Worm (Caenorhabditis elegans) whole organism, young adult: ENCODE results near the gene vab-23.

ENCODE experiments used
- B0035.1 ChIP-seq: sonication (generic microtip); optimal IDR thresholded peaks from 2 replicates; lab custom pipeline; 2016; ENCODE audit warnings: missing genetic modification characterization, mild to moderate bottlenecking, missing compliant biosample characterization, missing genotype, missing genetic modification reagents
- F10E7.11 ChIP-seq: sonication (generic microtip); optimal IDR thresholded peaks from 2 replicates; lab custom pipeline; 2017; ENCODE audit warnings: mild to moderate bottlenecking, missing genetic modification characterization, moderate library complexity, missing compliant biosample characterization
- F22D6.2 ChIP-seq: sonication (generic microtip); optimal IDR thresholded peaks from 2 replicates; lab custom pipeline; 2016; ENCODE audit warnings: mild to moderate bottlenecking, missing genetic modification characterization, missing compliant biosample characterization
- F33H1.4 ChIP-seq: fragments of 200-800 bp; sonication (Bioruptor generic); IDR thresholded peaks from 2 replicates; pipeline ENCODE4 v1.3.6; 2022; ENCODE audit warnings: missing genetic modification reagents, missing genetic modification characterization, missing compliant biosample characterization
- F39B2.1 ChIP-seq: fragments of 200-800 bp; sonication (Bioruptor generic); IDR thresholded peaks from 2 replicates; pipeline ENCODE4 v1.3.6; 2022; ENCODE audit warnings: missing genetic modification reagents, missing genetic modification characterization, missing compliant biosample characterization
- K11D2.4 ChIP-seq: fragments of 200-800 bp; sonication (Bioruptor generic); IDR thresholded peaks from 2 replicates; pipeline ENCODE4 v1.3.6; 2022; ENCODE audit warnings: missing genetic modification reagents, missing genetic modification characterization, missing compliant biosample characterization
- K12H6.12 ChIP-seq: fragments of 200-800 bp; sonication (Bioruptor generic); optimal IDR thresholded peaks from 2 replicates; lab custom pipeline; 2018; ENCODE audit warnings: mild to moderate bottlenecking, missing genetic modification characterization, missing compliant biosample characterization
- Y53G8AR.9 ChIP-seq: fragments of 200-800 bp; sonication (Bioruptor generic); conservative IDR thresholded peaks from 2 replicates; pipeline ENCODE4 v1.3.6; 2022; ENCODE audit warnings: missing genetic modification reagents, missing genetic modification characterization, missing compliant biosample characterization
- Y67H2A.10 ChIP-seq: fragments of 200-800 bp; sonication (Bioruptor generic); conservative IDR thresholded peaks from 2 replicates; pipeline ENCODE4 v1.3.6; 2022; ENCODE audit warnings: missing genetic modification reagents, missing genetic modification characterization, missing compliant biosample characterization
- Y79H2A.3 ChIP-seq: fragments of 200-800 bp; sonication (Bioruptor generic); conservative IDR thresholded peaks from 2 replicates; pipeline ENCODE4 v1.3.6; 2022; ENCODE audit warnings: missing genetic modification reagents, missing genetic modification characterization, missing compliant biosample characterization
- Y95B8A.8 ChIP-seq: fragments of 200-800 bp; sonication (Bioruptor generic); IDR thresholded peaks from 2 replicates; pipeline ENCODE4 v1.3.6; 2022; ENCODE audit warnings: missing genetic modification reagents, missing genetic modification characterization, missing compliant biosample characterization
- aptf-2 ChIP-seq: fragments of 200-800 bp; sonication (Bioruptor generic); conservative IDR thresholded peaks from 2 replicates; pipeline ENCODE4 v1.3.6; 2022; ENCODE audit warnings: missing genetic modification reagents, missing genetic modification characterization, missing compliant biosample characterization
- atf-7 ChIP-seq: sonication (generic microtip); optimal IDR thresholded peaks from 2 replicates; lab custom pipeline; 2017; ENCODE audit warnings: mild to moderate bottlenecking, missing genetic modification characterization, missing compliant biosample characterization
- athp-1 ChIP-seq: sonication (generic microtip); optimal IDR thresholded peaks from 2 replicates; lab custom pipeline; 2017; ENCODE audit warnings: mild to moderate bottlenecking, missing genetic modification characterization, missing compliant biosample characterization
- ceh-58 ChIP-seq: fragments of 200-800 bp; sonication (Bioruptor generic); IDR thresholded peaks from 2 replicates; pipeline ENCODE4 v1.3.6; 2022; ENCODE audit warnings: missing genetic modification characterization, missing compliant biosample characterization
- die-1 ChIP-seq: sonication (generic microtip); optimal IDR thresholded peaks from 2 replicates; lab custom pipeline; 2016; ENCODE audit warnings: missing genotype, mild to moderate bottlenecking, missing genetic modification characterization, missing compliant biosample characterization
- efl-1 ChIP-seq: fragments of 150-350 bp; optimal IDR thresholded peaks from 2 replicates; lab custom pipeline; 2014; ENCODE audit warnings: missing biosample characterization, missing genetic modification reagents, missing genetic modification characterization
- egl-18 ChIP-seq: fragments of 200-800 bp; sonication (Bioruptor generic); IDR thresholded peaks from 2 replicates; pipeline ENCODE4 v1.3.6; 2022; ENCODE audit warnings: missing genetic modification reagents, missing genetic modification characterization, missing compliant biosample characterization
- egrh-3 ChIP-seq: fragments of 200-800 bp; sonication (Bioruptor generic); IDR thresholded peaks from 2 replicates; pipeline ENCODE4 v1.3.6; 2022; ENCODE audit warnings: missing genetic modification reagents, missing genetic modification characterization, missing compliant biosample characterization
- him-1 ChIP-seq: sonication (generic microtip); optimal IDR thresholded peaks from 2 replicates; lab custom pipeline; 2016; ENCODE audit warnings: missing genotype, missing genetic modification reagents, missing genetic modification characterization, missing compliant biosample characterization
- hmg-20 ChIP-seq: fragments of 200-800 bp; sonication (Bioruptor generic); IDR thresholded peaks from 2 replicates; pipeline ENCODE4 v1.3.6; 2022; ENCODE audit warnings: missing genetic modification reagents, missing genetic modification characterization, missing compliant biosample characterization
- hrde-1 ChIP-seq: sonication (generic microtip); optimal IDR thresholded peaks from 2 replicates; lab custom pipeline; 2016; ENCODE audit warnings: missing genetic modification characterization, mild to moderate bottlenecking, missing compliant biosample characterization, moderate library complexity, missing genotype, missing genetic modification reagents, borderline replicate concordance
- hsf-1 ChIP-seq: fragments of 200-800 bp; sonication (Bioruptor generic); IDR thresholded peaks from 2 replicates; pipeline ENCODE4 v1.3.6; 2022; ENCODE audit warnings: missing genetic modification reagents, missing genetic modification characterization, missing compliant biosample characterization
- let-607 ChIP-seq, 2 experiments: fragments of 200-800 bp in 1 of 2; sonication (Bioruptor generic) in 1 of 2; sonication (generic microtip) in 1 of 2; optimal IDR thresholded peaks; 2 replicates each; lab custom pipeline; 2016 to 2018; ENCODE audit warnings: mild to moderate bottlenecking in 2 of 2, missing compliant biosample characterization in 2 of 2, missing genetic modification characterization in 2 of 2, moderate library complexity in 2 of 2, missing genotype in 1 of 2
- lin-26 ChIP-seq: fragments of 200-800 bp; sonication (Bioruptor generic); IDR thresholded peaks from 2 replicates; pipeline ENCODE4 v1.3.6; 2022; ENCODE audit warnings: missing genetic modification reagents, missing genetic modification characterization, missing compliant biosample characterization
- lin-54 ChIP-seq: fragments of 200-800 bp; sonication (Bioruptor generic); optimal IDR thresholded peaks from 2 replicates; lab custom pipeline; 2018; ENCODE audit warnings: mild to moderate bottlenecking, missing genetic modification characterization, missing compliant biosample characterization
- lsl-1 ChIP-seq: fragments of 200-800 bp; sonication (Bioruptor generic); optimal IDR thresholded peaks from 2 replicates; lab custom pipeline; 2018; ENCODE audit warnings: mild to moderate bottlenecking, missing genetic modification characterization, moderate library complexity, missing compliant biosample characterization
- madf-3 ChIP-seq: fragments of 200-800 bp; sonication (Bioruptor generic); IDR thresholded peaks from 2 replicates; pipeline ENCODE4 v1.3.6; 2022; ENCODE audit warnings: missing genetic modification reagents, missing genetic modification characterization, missing compliant biosample characterization
- madf-8 ChIP-seq: fragments of 200-800 bp; sonication (Bioruptor generic); conservative IDR thresholded peaks from 2 replicates; pipeline ENCODE4 v1.3.6; 2022; ENCODE audit warnings: missing genetic modification reagents, missing genetic modification characterization, missing compliant biosample characterization
- mcd-1 ChIP-seq: fragments of 200-800 bp; sonication (Bioruptor generic); IDR thresholded peaks from 2 replicates; pipeline ENCODE4 v1.3.6; 2022; ENCODE audit warnings: missing genetic modification reagents, missing genetic modification characterization, missing compliant biosample characterization
- nfyb-1 ChIP-seq: fragments of 200-800 bp; sonication (Bioruptor generic); IDR thresholded peaks from 2 replicates; pipeline ENCODE4 v1.3.6; 2022; ENCODE audit warnings: missing genetic modification reagents, missing genetic modification characterization, missing compliant biosample characterization
- nhr-120 ChIP-seq: fragments of 200-800 bp; sonication (Bioruptor generic); IDR thresholded peaks from 2 replicates; pipeline ENCODE4 v1.3.6; 2022; ENCODE audit warnings: missing genetic modification characterization, missing compliant biosample characterization
- nhr-80 ChIP-seq: sonication (generic microtip); optimal IDR thresholded peaks from 2 replicates; lab custom pipeline; 2016; ENCODE audit warnings: missing genetic modification characterization, missing compliant biosample characterization
- rcor-1 ChIP-seq: fragments of 200-800 bp; sonication (Bioruptor generic); IDR thresholded peaks from 2 replicates; pipeline ENCODE4 v1.3.6; 2022; ENCODE audit warnings: missing genetic modification reagents, missing genetic modification characterization, missing compliant biosample characterization
- repo-1 ChIP-seq: sonication (generic microtip); optimal IDR thresholded peaks from 2 replicates; lab custom pipeline; 2017; ENCODE audit warnings: mild to moderate bottlenecking, missing genetic modification characterization, missing compliant biosample characterization
- rpc-1 ChIP-seq, 2 experiments: fragments of 150-350 bp in 1 of 2; sonication (generic microtip) in 1 of 2; optimal IDR thresholded peaks; 2 replicates each; lab custom pipeline; 2014 to 2018; ENCODE audit warnings: missing biosample characterization in 1 of 2, missing genetic modification characterization in 1 of 2, missing genetic modification reagents in 1 of 2, missing genotype in 1 of 2
- snpc-1.3 ChIP-seq: sonication (generic microtip); optimal IDR thresholded peaks from 2 replicates; lab custom pipeline; 2017; ENCODE audit warnings: missing genetic modification characterization, mild to moderate bottlenecking, missing compliant biosample characterization, antibody characterized with exemption, moderate library complexity, missing genotype, missing genetic modification reagents; ENCODE audit not compliant: insufficient read depth
- somi-1 ChIP-seq: fragments of 200-800 bp; sonication (Bioruptor generic); optimal IDR thresholded peaks from 2 replicates; lab custom pipeline; 2018; ENCODE audit warnings: mild to moderate bottlenecking, missing genetic modification characterization, missing compliant biosample characterization
- tbp1 ChIP-seq: fragments of 200-800 bp; sonication (Bioruptor generic); optimal IDR thresholded peaks from 2 replicates; lab custom pipeline; 2018; ENCODE audit warnings: mild to moderate bottlenecking, missing genetic modification characterization, missing compliant biosample characterization
- unc-130 ChIP-seq: sonication (generic microtip); optimal IDR thresholded peaks from 2 replicates; lab custom pipeline; 2016; ENCODE audit warnings: missing genetic modification reagents, missing genetic modification characterization, missing compliant biosample characterization
- zfh-2 ChIP-seq: fragments of 200-800 bp; sonication (Bioruptor generic); conservative IDR thresholded peaks from 2 replicates; pipeline ENCODE4 v1.3.6; 2022; ENCODE audit warnings: missing genetic modification reagents, missing genetic modification characterization, missing compliant biosample characterization
- zim-3 ChIP-seq: sonication (generic microtip); optimal IDR thresholded peaks from 2 replicates; lab custom pipeline; 2017; ENCODE audit warnings: mild to moderate bottlenecking, missing genetic modification characterization, moderate library complexity, missing compliant biosample characterization
- ztf-25 ChIP-seq: fragments of 200-800 bp; sonication (Bioruptor generic); IDR thresholded peaks from 2 replicates; pipeline ENCODE4 v1.3.6; 2022; ENCODE audit warnings: missing genetic modification reagents, missing genetic modification characterization, missing compliant biosample characterization
- ztf-26 ChIP-seq: sonication (generic microtip); optimal IDR thresholded peaks from 2 replicates; lab custom pipeline; 2017; ENCODE audit warnings: missing genetic modification characterization, missing compliant biosample characterization
- ztf-6 ChIP-seq: fragments of 200-800 bp; sonication (Bioruptor generic); IDR thresholded peaks from 2 replicates; pipeline ENCODE4 v1.3.6; 2022; ENCODE audit warnings: missing genetic modification reagents, missing genetic modification characterization, missing compliant biosample characterization

The vab-23 gene

DNA sequence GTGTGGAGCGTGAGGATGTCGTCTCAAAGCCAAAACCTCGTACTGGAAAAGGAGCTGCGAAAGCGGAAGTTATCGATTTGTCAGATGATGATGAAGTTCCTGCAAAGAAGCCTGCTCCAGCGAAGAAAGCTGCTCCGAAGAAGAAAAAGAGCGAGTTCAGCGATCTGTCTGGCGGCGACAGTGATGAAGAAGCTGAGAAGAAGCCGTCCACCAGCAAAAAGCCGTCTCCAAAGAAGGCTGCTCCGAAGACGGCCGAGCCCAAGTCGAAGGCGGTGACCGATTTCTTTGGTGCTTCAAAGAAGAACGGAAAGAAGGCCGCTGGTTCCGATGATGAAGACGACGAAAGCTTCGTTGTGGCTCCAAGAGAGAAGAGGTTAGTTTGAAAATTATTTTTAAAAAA, 21.2 kb downstream of the vab-23 start:
- peak; percentile 67 for TF ChIP-seq egrh-3 (GFP tag; lab: Robert Waterston, UW)
- no peak for TF ChIP-seq die-1 (tag; lab: Kevin White, UChicago)
- peak; percentile 80 for TF ChIP-seq zfh-2 (GFP tag; lab: Robert Waterston, UW)

DNA sequence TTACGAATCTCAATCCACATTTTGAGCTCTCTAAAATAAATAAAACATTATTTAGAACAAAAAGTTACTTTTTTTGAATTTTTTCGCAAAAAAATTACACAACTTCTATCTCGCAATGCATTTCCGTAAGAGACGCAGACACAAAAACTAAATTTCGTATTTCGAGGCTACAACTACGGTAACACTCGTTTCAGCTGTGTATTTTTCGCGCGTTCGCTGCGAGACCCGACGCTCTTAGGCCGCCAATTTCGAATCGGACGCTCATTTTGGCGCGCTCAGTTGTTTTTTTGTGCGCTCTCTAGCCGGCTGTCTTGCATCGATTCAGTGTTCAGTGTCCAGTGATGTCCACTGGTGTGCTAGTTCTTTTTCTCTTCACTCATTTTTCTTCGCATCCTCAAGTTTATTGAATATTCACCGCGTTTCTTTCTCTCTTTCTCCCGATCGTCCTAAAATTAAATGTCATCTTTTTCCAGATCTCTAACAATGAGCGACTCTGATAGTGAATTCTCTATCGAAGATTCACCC, 26.3 kb downstream of the vab-23 start, which contains the start of the genes npp-3 and top-2:
Gene npp-3, minus strand, starts transcription at position 115 of the 525 bp plus-strand sequence.
Gene top-2, plus strand, starts transcription at position 475 of the 525 bp plus-strand sequence.
- TF ChIP-seq hrde-1 (tag; lab: Kevin White, UChicago) (peak; percentile 83), snpc-1.3 (tag; lab: Kevin White, UChicago) (peak; percentile 88), egl-18 (GFP tag; lab: Robert Waterston, UW) (0 out of 2 replicates have a peak, but pooled peaks have one; percentile 41), F10E7.11 (tag; lab: Kevin White, UChicago) (no peak), F33H1.4 (GFP tag; lab: Robert Waterston, UW) (peak; percentile 99), zim-3 (tag; lab: Kevin White, UChicago) (no peak), Y53G8AR.9 (GFP tag; lab: Robert Waterston, UW) (peak; percentile 83), F39B2.1 (GFP tag; lab: Robert Waterston, UW) (peak; percentile 59; the same call in 1 of the 2 replicates), ztf-6 (0 out of 2 replicates have a peak, but pooled peaks have one; percentile 49), madf-8 (GFP tag; lab: Robert Waterston, UW) (peak; percentile 95), athp-1 (tag; lab: Kevin White, UChicago) (peak; percentile 95), nhr-120 (GFP tag; lab: Robert Waterston, UW) (no peak), rcor-1 (GFP tag; lab: Robert Waterston, UW) (peak; percentile 95), K12H6.12 (tag; lab: Kevin White, UChicago) (peak; percentile 84), ztf-26 (tag; lab: Kevin White, UChicago) (peak; percentile 21), rpc-1 (optimal IDR thresholded peaks at IDR 0.05; lab: Kevin White, UChicago) (peak; percentile 17), rpc-1 (tag; optimal IDR thresholded peaks at IDR 0.05; lab: Kevin White, UChicago) (no peak), him-1 (tag; lab: Kevin White, UChicago) (peak; percentile 10), Y79H2A.3 (GFP tag; lab: Robert Waterston, UW) (0 out of 2 replicates have a peak, but pooled peaks have one; percentile 63), nhr-80 (peak; percentile 7), nfyb-1 (GFP tag; lab: Robert Waterston, UW) (peak; percentile 97), madf-3 (GFP tag; lab: Robert Waterston, UW) (peak; percentile 96), hmg-20 (peak; percentile 79; the same call in 1 of the 2 replicates), Y95B8A.8 (GFP tag; lab: Robert Waterston, UW) (peak; percentile 90), efl-1 (GFP tag; lab: Kevin White, UChicago) (peak; percentile 98), tbp1 (peak; percentile 74), unc-130 (peak; percentile 93), hsf-1 (peak; percentile 90), die-1 (tag; lab: Kevin White, UChicago) (peak; percentile 30), Y67H2A.10 (GFP tag; lab: Robert Waterston, UW) (peak; percentile 90), ceh-58 (GFP tag; lab: Robert Waterston, UW) (no peak), repo-1 (tag; lab: Kevin White, UChicago) (peak; percentile 78), lin-26 (peak; percentile 11; the same call in 1 of the 2 replicates), K11D2.4 (GFP tag; lab: Robert Waterston, UW) (peak; percentile 76), F22D6.2 (tag; lab: Kevin White, UChicago) (no peak), lsl-1 (peak; percentile 99), somi-1 (peak; percentile 70), let-607 (tag; optimal IDR thresholded peaks at IDR 0.05; lab: Kevin White, UChicago) (peak; percentile 13 to 67), lin-54 (GFP tag; lab: Kevin White, UChicago) (peak; percentile 98), mcd-1 (GFP tag; lab: Robert Waterston, UW) (peak; percentile 94), aptf-2 (GFP tag; lab: Robert Waterston, UW) (peak; percentile 81), ztf-25 (0 out of 2 replicates have a peak, but pooled peaks have one; percentile 11), B0035.1 (tag; lab: Kevin White, UChicago) (no peak), atf-7 (tag; lab: Kevin White, UChicago) (peak; percentile 32)
